Fruit fly (Drosophila melanogaster): ENCODE results near the gene Saf-B.
A peak's percentile ranks its signal among the peaks of the same experiment; 100 is the strongest.

Saf-B gene

dm6 chr3R:24767667-24768340, 49.5 kb upstream of the Saf-B start (continued):
- TF ChIP-seq hkb (optimal IDR thresholded peaks at IDR 0.05), result no peak
- no peak for TF ChIP-seq hkb (GFP tag; IDR thresholded peaks at IDR 0.05)
- TF ChIP-seq peb (GFP tag; IDR thresholded peaks at IDR 0.05), result no peak
- TF ChIP-seq sug (tag; optimal IDR thresholded peaks at IDR 0.05), result no peak
- TF ChIP-seq CG30020 (tag; optimal IDR thresholded peaks at IDR 0.05), result no peak
- TF ChIP-seq klu (GFP tag; IDR thresholded peaks at IDR 0.05), result no peak
- no peak for TF ChIP-seq sna (GFP tag; IDR thresholded peaks at IDR 0.05; ENCODE audit: partially characterized antibody)
- no peak for TF ChIP-seq Dip2 (GFP tag; IDR thresholded peaks at IDR 0.05)
- no peak for TF ChIP-seq Scr (GFP tag; IDR thresholded peaks at IDR 0.05; ENCODE audit: partially characterized antibody)
- no peak for TF ChIP-seq Deaf1 (tag; optimal IDR thresholded peaks at IDR 0.05)
- TF ChIP-seq CG12104 (GFP tag; optimal IDR thresholded peaks at IDR 0.05), result no peak
- TF ChIP-seq her (GFP tag; optimal IDR thresholded peaks at IDR 0.05), result no peak
- peak; percentile 58 for TF ChIP-seq Nf-YB (GFP tag; optimal IDR thresholded peaks at IDR 0.05)
- TF ChIP-seq HLH4C (GFP tag; IDR thresholded peaks at IDR 0.05; ENCODE audit: partially characterized antibody), result no peak
- TF ChIP-seq CG9876 (GFP tag; optimal IDR thresholded peaks at IDR 0.05), result no peak
- peak; percentile 15 for TF ChIP-seq CG12769 (tag; optimal IDR thresholded peaks at IDR 0.05)
- TF ChIP-seq twi (tag; optimal IDR thresholded peaks at IDR 0.05), result peak; percentile 12
- TF ChIP-seq CG7271 (tag; optimal IDR thresholded peaks at IDR 0.05), result no peak
- no peak for TF ChIP-seq Sry-β (GFP tag; optimal IDR thresholded peaks at IDR 0.05)
- no peak for TF ChIP-seq CG4424 (GFP tag; optimal IDR thresholded peaks at IDR 0.05)
- peak; percentile 100 for TF ChIP-seq Blimp-1 (GFP tag; optimal IDR thresholded peaks at IDR 0.05)
- TF ChIP-seq CG7745 (tag; optimal IDR thresholded peaks at IDR 0.05), result peak; percentile 37

- TF ChIP-seq Drgx (GFP tag; IDR thresholded peaks at IDR 0.05), result peak; percentile 97
- TF ChIP-seq CG8359 (GFP tag; optimal IDR thresholded peaks at IDR 0.05; ENCODE audit: borderline replicate concordance), result peak; percentile 91
- peak; percentile 96 for TF ChIP-seq Asciz (GFP tag; optimal IDR thresholded peaks at IDR 0.05)
- peak; percentile 32 for TF ChIP-seq YL-1 (GFP tag; optimal IDR thresholded peaks at IDR 0.05)
- peak; percentile 92 for TF ChIP-seq CG1792 (GFP tag; optimal IDR thresholded peaks at IDR 0.05)
- TF ChIP-seq CG10147 (GFP tag; optimal IDR thresholded peaks at IDR 0.05), result peak; percentile 72
- peak; percentile 29; the same call in 1 of the 2 replicates for TF ChIP-seq MBD-R2 (GFP tag; IDR thresholded peaks at IDR 0.05)
- peak; percentile 81 for TF ChIP-seq CG16815 (GFP tag; optimal IDR thresholded peaks at IDR 0.05)
- peak; percentile 98 for TF ChIP-seq phol (tag; optimal IDR thresholded peaks at IDR 0.05)
- TF ChIP-seq Hr51 (GFP tag; optimal IDR thresholded peaks at IDR 0.05), result peak; percentile 46 to 95
- no peak for TF ChIP-seq MESR4 (GFP tag; optimal IDR thresholded peaks at IDR 0.05)
- TF ChIP-seq Ravus (GFP tag; IDR thresholded peaks at IDR 0.05), result peak; percentile 51
- TF ChIP-seq Max (GFP tag; optimal IDR thresholded peaks at IDR 0.05), result peak; percentile 91
- peak; percentile 89 for TF ChIP-seq CG11695 (GFP tag; IDR thresholded peaks at IDR 0.05)
- TF ChIP-seq Bteb2 (GFP tag; optimal IDR thresholded peaks at IDR 0.05), result peak; percentile 85
- TF ChIP-seq CG2889 (GFP tag; IDR thresholded peaks at IDR 0.05), result peak; percentile 69; the same call in 1 of the 3 replicates
- TF ChIP-seq Hr78 (GFP tag; optimal IDR thresholded peaks at IDR 0.05), result peak in 1 of 2 experiments; percentile 85
- peak; percentile 93 for TF ChIP-seq CG12236 (GFP tag; optimal IDR thresholded peaks at IDR 0.05)
- TF ChIP-seq CG31224 (GFP tag; IDR thresholded peaks at IDR 0.05), result no peak; the same call in 1 of the 2 replicates
- TF ChIP-seq sob (GFP tag; IDR thresholded peaks at IDR 0.05), result peak; percentile 77
- peak; percentile 95 for TF ChIP-seq CG7839 (tag; optimal IDR thresholded peaks at IDR 0.05)
- TF ChIP-seq CG17612 (GFP tag; IDR thresholded peaks at IDR 0.05), result peak; percentile 66; the same call in 1 of the 2 replicates
- peak in 1 of 2 experiments; percentile 99 for TF ChIP-seq eve (GFP tag; optimal IDR thresholded peaks at IDR 0.05)
- TF ChIP-seq CG13287 (GFP tag; IDR thresholded peaks at IDR 0.05; ENCODE audit: partially characterized antibody), result no peak; the same call in 1 of the 2 replicates
- no peak for TF ChIP-seq CG6175 (GFP tag; IDR thresholded peaks at IDR 0.05)
Measured at dm6 chr3R:24768538-24769401, 48.5 kb upstream of the Saf-B start, which contains the start of gene CG13631. Gene CG13631 (plus strand): TSS chr3R:24769351.

Data from whole organism, embryonic.